Fruit fly (Drosophila melanogaster) whole organism, adult: Measurements from ENCODE around the gene CG1440.

Experiments used
- CG11617 ChIP-seq: fragments of 200-800 bp; sonication (Bioruptor generic); optimal IDR thresholded peaks from 2 replicates; lab custom pipeline; 2017; ENCODE audit warnings: mild to moderate bottlenecking, missing biosample characterization, missing genetic modification reagents, missing genetic modification characterization
- CG1620 ChIP-seq: fragments of 200-800 bp; sonication (Bioruptor generic); optimal IDR thresholded peaks from 2 replicates; lab custom pipeline; 2016; ENCODE audit warnings: missing biosample characterization, missing genetic modification characterization
- CG7045 ChIP-seq: fragments of 200-800 bp; sonication (Bioruptor generic); optimal IDR thresholded peaks from 2 replicates; lab custom pipeline; 2017; ENCODE audit warnings: missing biosample characterization, mild to moderate bottlenecking, missing genetic modification characterization
- CG7101 ChIP-seq: fragments of 200-800 bp; sonication (Bioruptor generic); optimal IDR thresholded peaks from 2 replicates; lab custom pipeline; 2018; ENCODE audit warnings: missing biosample characterization, mild to moderate bottlenecking, missing genetic modification characterization, moderate library complexity
- Hr96 ChIP-seq: fragments of 200-800 bp; sonication (Bioruptor generic); optimal IDR thresholded peaks from 2 replicates; lab custom pipeline; 2016; ENCODE audit warnings: missing biosample characterization, missing genetic modification characterization
- bab1 ChIP-seq: fragments of 200-800 bp; sonication (Bioruptor generic); optimal IDR thresholded peaks from 3 replicates; lab custom pipeline; 2019; ENCODE audit warnings: missing biosample characterization, mild to moderate bottlenecking, missing genetic modification characterization, moderate library complexity
- cic ChIP-seq: fragments of 200-800 bp; sonication (Bioruptor generic); optimal IDR thresholded peaks from 2 replicates; lab custom pipeline; 2017; ENCODE audit warnings: missing biosample characterization, mild to moderate bottlenecking, missing genetic modification characterization, moderate library complexity
- pad ChIP-seq: fragments of 200-800 bp; sonication (Bioruptor generic); optimal IDR thresholded peaks from 3 replicates; lab custom pipeline; 2017; ENCODE audit warnings: missing biosample characterization, missing genetic modification characterization, mild to moderate bottlenecking, moderate library complexity, missing genetic modification reagents
- toe ChIP-seq: fragments of 200-800 bp; sonication (Bioruptor generic); optimal IDR thresholded peaks from 2 replicates; lab custom pipeline; 2016; ENCODE audit warnings: missing biosample characterization, missing genetic modification characterization

DNA sequence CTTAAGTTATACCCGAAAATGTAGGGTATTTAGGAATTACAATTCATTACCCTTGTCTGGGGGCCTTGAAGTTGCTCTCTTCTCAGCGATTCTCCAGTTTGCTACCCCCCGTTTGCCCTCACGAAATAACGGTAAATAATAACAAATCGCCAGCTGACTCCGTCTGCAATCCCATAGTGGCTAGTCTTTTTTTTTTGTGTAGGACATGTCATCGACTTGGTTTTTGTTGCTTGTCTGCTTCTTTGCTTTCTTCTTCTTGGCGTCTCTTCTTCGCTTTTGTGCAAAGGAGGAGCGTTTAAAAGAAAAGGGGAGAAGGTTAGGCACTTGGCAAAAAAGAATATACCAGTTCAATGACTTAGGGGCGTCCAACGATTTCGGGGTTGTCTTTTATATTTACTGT lies 20.6 kb upstream of the CG1440 start:
- no peak for TF ChIP-seq CG7045 (GFP tag; lab: Kevin White, UChicago)
- no peak for TF ChIP-seq Hr96
- TF ChIP-seq bab1 = no peak
- TF ChIP-seq CG11617 (GFP tag; lab: Kevin White, UChicago) = no peak
- TF ChIP-seq CG7101 (tag; lab: Kevin White, UChicago) = no peak
- TF ChIP-seq pad (GFP tag; lab: Kevin White, UChicago) = peak; percentile 68
- TF ChIP-seq cic (GFP tag; lab: Kevin White, UChicago) = no peak
- no peak for TF ChIP-seq CG1620
- no peak for TF ChIP-seq toe
